Worm (Caenorhabditis elegans): ENCODE measurements around the gene F36A4.1.
A peak's percentile ranks its signal among the peaks of the same experiment; 100 is the strongest.

F36A4.1 gene

DNA sequence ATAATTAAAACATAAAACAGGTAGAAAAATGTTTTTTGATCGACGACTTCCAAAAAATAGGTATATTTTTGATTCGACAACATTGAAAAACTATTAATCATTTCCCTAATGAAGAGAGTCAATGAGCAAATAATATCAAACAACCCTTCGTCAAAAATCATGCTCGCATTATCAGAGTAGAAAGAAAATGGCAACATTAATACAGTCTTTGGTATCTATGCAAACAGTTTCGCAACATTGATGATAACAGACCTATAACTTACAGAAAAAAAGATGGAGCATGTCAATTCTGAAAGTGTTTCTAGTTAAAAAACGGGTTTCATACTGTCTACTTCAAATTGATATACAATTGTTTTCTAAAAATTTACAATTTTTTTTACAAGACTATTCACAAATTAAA, 12.7 kb downstream of the F36A4.1 start:
- no peak for TF ChIP-seq alr-1 (tag; optimal IDR thresholded peaks at IDR 0.05)
- TF ChIP-seq egl-27 (tag; optimal IDR thresholded peaks at IDR 0.05) = no peak
- TF ChIP-seq fos-1 (tag; optimal IDR thresholded peaks at IDR 0.05) = peak; percentile 89
- TF ChIP-seq ceh-82 (tag; optimal IDR thresholded peaks at IDR 0.05) = no peak
- no peak for TF ChIP-seq nhr-12 (tag; optimal IDR thresholded peaks at IDR 0.05)
- TF ChIP-seq lin-39 (tag; optimal IDR thresholded peaks at IDR 0.05) = no peak
- TF ChIP-seq mab-5 (tag; optimal IDR thresholded peaks at IDR 0.05) = no peak
- peak; percentile 8 for TF ChIP-seq skn-1 (tag; optimal IDR thresholded peaks at IDR 0.05)
- no peak for TF ChIP-seq nhr-23 (tag; optimal IDR thresholded peaks at IDR 0.05)
- no peak for TF ChIP-seq nhr-25 (tag; optimal IDR thresholded peaks at IDR 0.05)
- TF ChIP-seq gmeb-1 (tag; optimal IDR thresholded peaks at IDR 0.05) = peak; percentile 13
- no peak for TF ChIP-seq nhr-6 (tag; optimal IDR thresholded peaks at IDR 0.05)
- no peak for TF ChIP-seq sma-3 (GFP tag; optimal IDR thresholded peaks at IDR 0.05)
- TF ChIP-seq R02D3.7 (tag; optimal IDR thresholded peaks at IDR 0.05) = no peak
- TF ChIP-seq sem-4 (tag; optimal IDR thresholded peaks at IDR 0.05) = no peak
- no peak for TF ChIP-seq lin-11 (tag; optimal IDR thresholded peaks at IDR 0.05)
- no peak for TF ChIP-seq ama-1 (optimal IDR thresholded peaks at IDR 0.05)
- no peak for TF ChIP-seq Y55F3AM.14 (GFP tag; optimal IDR thresholded peaks at IDR 0.05)
- TF ChIP-seq blmp-1 (tag; optimal IDR thresholded peaks at IDR 0.05; ENCODE audit: insufficient read depth) = no peak

DNA sequence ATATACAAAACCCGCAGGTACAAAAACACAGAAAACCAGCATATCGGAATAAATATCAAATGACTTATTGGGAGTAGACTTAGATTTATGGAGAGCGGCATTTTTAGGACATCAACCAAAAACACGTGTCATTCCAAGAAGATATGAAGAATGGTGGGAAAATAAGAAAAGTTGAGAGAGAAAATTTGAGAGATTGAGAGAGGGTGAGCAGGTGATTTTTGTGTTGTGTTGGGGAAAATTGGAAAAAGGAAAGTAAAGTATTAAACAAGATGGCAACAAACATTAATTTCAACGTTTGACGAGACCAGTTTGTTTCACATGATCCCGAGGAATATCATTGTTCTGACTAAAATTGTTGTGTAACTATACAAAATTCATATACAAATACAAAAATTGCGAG, 16.1 kb downstream of the F36A4.1 start, which contains the start of gene srv-4:
Gene srv-4 (minus strand): TSS at position 101 of the 400 bp plus-strand sequence.
- TF ChIP-seq egl-27 (tag; optimal IDR thresholded peaks at IDR 0.05) (no peak), crh-2 (tag; optimal IDR thresholded peaks at IDR 0.05) (no peak), nhr-10 (tag; optimal IDR thresholded peaks at IDR 0.05) (no peak), C34F6.9 (tag; optimal IDR thresholded peaks at IDR 0.05) (no peak), blmp-1 (tag; optimal IDR thresholded peaks at IDR 0.05; ENCODE audit: insufficient read depth) (no peak), nhr-21 (tag; optimal IDR thresholded peaks at IDR 0.05) (no peak), nhr-23 (tag; optimal IDR thresholded peaks at IDR 0.05) (no peak), nhr-237 (tag; optimal IDR thresholded peaks at IDR 0.05) (no peak), lsy-2 (tag; optimal IDR thresholded peaks at IDR 0.05) (no peak), gmeb-1 (tag; optimal IDR thresholded peaks at IDR 0.05) (no peak), unc-62 (GFP tag; optimal IDR thresholded peaks at IDR 0.05) (no peak), lin-39 (tag; optimal IDR thresholded peaks at IDR 0.05) (no peak), ztf-11 (tag; optimal IDR thresholded peaks at IDR 0.05) (no peak), nhr-129 (tag; optimal IDR thresholded peaks at IDR 0.05) (no peak), ztf-1 (GFP tag; conservative IDR thresholded peaks at IDR 0.05) (no peak), ceh-16 (tag; optimal IDR thresholded peaks at IDR 0.05) (no peak), skn-1 (tag; optimal IDR thresholded peaks at IDR 0.05) (no peak), mab-5 (tag; optimal IDR thresholded peaks at IDR 0.05) (no peak), R02D3.7 (tag; optimal IDR thresholded peaks at IDR 0.05) (no peak)

DNA sequence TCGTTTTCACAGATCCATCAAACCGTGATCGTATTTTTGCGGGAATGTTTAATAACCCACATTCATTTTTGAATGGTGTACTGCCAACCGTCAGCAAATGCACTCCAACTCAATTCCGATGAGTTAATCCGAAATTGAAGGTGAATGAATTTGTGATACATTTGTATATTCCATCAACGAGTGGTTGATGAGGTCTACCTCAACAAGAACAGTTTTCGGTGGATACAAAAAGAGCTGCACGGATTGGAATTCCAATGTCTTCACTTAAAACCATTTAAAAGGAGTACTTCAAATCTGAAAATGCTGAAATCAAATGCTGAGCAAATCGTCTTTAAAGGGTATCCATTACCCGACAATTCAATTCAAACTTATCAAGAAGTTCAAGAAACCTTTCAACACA, 17.0 kb downstream of the F36A4.1 start, which contains the start of gene F15E6.5:
Gene F15E6.5 (plus strand): TSS at position 301 of the 400 bp plus-strand sequence.
- TF ChIP-seq R02D3.7 (tag; optimal IDR thresholded peaks at IDR 0.05) (no peak), mdl-1 (tag; optimal IDR thresholded peaks at IDR 0.05) (no peak), nhr-77 (tag; optimal IDR thresholded peaks at IDR 0.05) (no peak), mab-5 (tag; optimal IDR thresholded peaks at IDR 0.05) (no peak), gmeb-1 (tag; optimal IDR thresholded peaks at IDR 0.05) (no peak), nhr-21 (tag; optimal IDR thresholded peaks at IDR 0.05) (no peak), aly-2 (tag; optimal IDR thresholded peaks at IDR 0.05) (no peak)

ce11 chrIV:4290472-4290871, 18.2 kb downstream of the F36A4.1 start, which contains the start of gene dct-7:
Gene dct-7 (minus strand): TSS chrIV:4290572.
- TF ChIP-seq nhr-237 (tag; optimal IDR thresholded peaks at IDR 0.05) (no peak), sma-9 (GFP tag; optimal IDR thresholded peaks at IDR 0.05) (peak; percentile 23), sma-9 (tag; optimal IDR thresholded peaks at IDR 0.05) (no peak)

DNA sequence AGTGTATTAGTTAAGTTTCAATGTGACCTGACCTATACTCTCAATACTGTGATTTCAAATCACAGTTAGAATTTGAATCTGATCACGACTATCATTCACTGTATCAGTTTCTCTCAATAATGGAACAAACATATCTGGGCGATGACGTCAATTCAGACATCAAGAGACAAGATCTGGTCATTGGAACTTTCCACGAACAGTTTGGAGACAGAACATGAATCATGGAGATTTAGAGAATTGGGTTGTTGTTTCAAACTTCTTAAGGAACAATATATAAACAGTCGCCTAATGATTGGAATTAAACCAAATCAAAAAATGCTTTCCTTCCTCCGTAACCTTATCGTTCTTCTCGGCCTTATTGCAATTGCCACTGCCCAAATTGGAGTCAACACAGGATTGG, 18.9 kb downstream of the F36A4.1 start, which contains the start of gene F15E6.4:
Gene F15E6.4 (plus strand): TSS at position 301 of the 400 bp plus-strand sequence.
- no peak for TF ChIP-seq ZK546.5 (tag; optimal IDR thresholded peaks at IDR 0.05)
- TF ChIP-seq sem-4 (tag; optimal IDR thresholded peaks at IDR 0.05) = no peak
- TF ChIP-seq elt-1 (tag; optimal IDR thresholded peaks at IDR 0.05) = no peak
- TF ChIP-seq dmd-4 (tag; optimal IDR thresholded peaks at IDR 0.05) = no peak
- no peak for TF ChIP-seq unc-62 (GFP tag; optimal IDR thresholded peaks at IDR 0.05)
- no peak for TF ChIP-seq alr-1 (tag; optimal IDR thresholded peaks at IDR 0.05)
- TF ChIP-seq zag-1 (tag; optimal IDR thresholded peaks at IDR 0.05) = no peak
- TF ChIP-seq R02D3.7 (tag; optimal IDR thresholded peaks at IDR 0.05) = no peak
